Worm (Caenorhabditis elegans) whole organism, young adult: ENCODE measurements around the gene C36E8.6.

Source experiments
- B0019.2 ChIP-seq: fragments of 200-800 bp; sonication (Bioruptor generic); conservative IDR thresholded peaks from 2 replicates; pipeline ENCODE4 v1.3.6; 2022; ENCODE audit warnings: missing genetic modification reagents, missing genetic modification characterization, missing compliant biosample characterization
- B0261.1 ChIP-seq: sonication (generic microtip); optimal IDR thresholded peaks from 2 replicates; lab custom pipeline; 2016; ENCODE audit warnings: mild to moderate bottlenecking, missing genetic modification characterization, moderate library complexity, missing compliant biosample characterization
- C06A6.2 ChIP-seq: fragments of 200-800 bp; sonication (Bioruptor generic); conservative IDR thresholded peaks from 2 replicates; pipeline ENCODE4 v1.3.6; 2022; ENCODE audit warnings: missing genetic modification characterization, missing compliant biosample characterization
- F23B12.7 ChIP-seq: sonication (generic microtip); optimal IDR thresholded peaks from 2 replicates; lab custom pipeline; 2017; ENCODE audit warnings: missing genetic modification characterization, mild to moderate bottlenecking, missing compliant biosample characterization, antibody characterized with exemption, moderate library complexity; ENCODE audit not compliant: insufficient read depth
- F49E8.2 ChIP-seq: sonication (generic microtip); optimal IDR thresholded peaks from 3 replicates; lab custom pipeline; 2017; ENCODE audit warnings: missing genetic modification characterization, mild to moderate bottlenecking, missing compliant biosample characterization, antibody characterized with exemption, moderate library complexity; ENCODE audit not compliant: insufficient read depth
- F57A8.1 ChIP-seq: fragments of 200-800 bp; sonication (Bioruptor generic); optimal IDR thresholded peaks from 2 replicates; lab custom pipeline; 2018; ENCODE audit warnings: mild to moderate bottlenecking, missing genetic modification characterization, moderate library complexity, missing compliant biosample characterization
- K12H6.12 ChIP-seq: fragments of 200-800 bp; sonication (Bioruptor generic); optimal IDR thresholded peaks from 2 replicates; lab custom pipeline; 2018; ENCODE audit warnings: mild to moderate bottlenecking, missing genetic modification characterization, missing compliant biosample characterization
- Y53F4B.3 ChIP-seq: fragments of 200-800 bp; sonication (Bioruptor generic); IDR thresholded peaks from 2 replicates; pipeline ENCODE4 v1.3.6; 2022; ENCODE audit warnings: missing genetic modification reagents, missing genetic modification characterization, missing compliant biosample characterization
- Y56A3A.18 ChIP-seq: fragments of 200-800 bp; sonication (Bioruptor generic); IDR thresholded peaks from 2 replicates; pipeline ENCODE4 v1.3.6; 2022; ENCODE audit warnings: missing genetic modification reagents, missing genetic modification characterization, missing compliant biosample characterization
- akir-1 ChIP-seq: fragments of 200-800 bp; sonication (Bioruptor generic); optimal IDR thresholded peaks from 2 replicates; lab custom pipeline; 2018; ENCODE audit warnings: mild to moderate bottlenecking, missing genetic modification characterization, moderate library complexity, missing compliant biosample characterization
- ama-1 ChIP-seq, 3 experiments: fragments of 150-350 bp in 1 of 3; sonication (generic microtip) in 2 of 3; optimal IDR thresholded peaks; 2 replicates each; lab custom pipeline; 2014 to 2018; ENCODE audit warnings: missing biosample characterization in 2 of 3, missing genetic modification characterization in 2 of 3, missing genetic modification reagents in 2 of 3
- attf-5 ChIP-seq: fragments of 200-800 bp; sonication (Bioruptor generic); optimal IDR thresholded peaks from 2 replicates; lab custom pipeline; 2018; ENCODE audit warnings: mild to moderate bottlenecking, missing genetic modification characterization, missing compliant biosample characterization
- bed-2 ChIP-seq: fragments of 200-800 bp; sonication (Bioruptor generic); IDR thresholded peaks from 2 replicates; pipeline ENCODE4 v1.3.6; 2022; ENCODE audit warnings: missing genetic modification reagents, missing genetic modification characterization, missing compliant biosample characterization
- cebp-1 ChIP-seq, 2 experiments: fragments of 200-800 bp in 1 of 2; sonication (Bioruptor generic) in 1 of 2; sonication (generic microtip) in 1 of 2; IDR thresholded peaks in 1 of 2; optimal IDR thresholded peaks in 1 of 2; 2 replicates each; pipeline versions ENCODE4 v1.3.6 to Lab custom; 2017 to 2022; ENCODE audit warnings: missing compliant biosample characterization in 2 of 2, missing genetic modification characterization in 2 of 2, mild to moderate bottlenecking in 1 of 2, missing genetic modification reagents in 1 of 2, moderate library complexity in 1 of 2
- ceh-27 ChIP-seq: fragments of 200-800 bp; sonication (Bioruptor generic); optimal IDR thresholded peaks from 2 replicates; lab custom pipeline; 2018; ENCODE audit warnings: mild to moderate bottlenecking, missing genetic modification characterization, moderate library complexity, missing compliant biosample characterization
- ceh-79 ChIP-seq: sonication (generic microtip); optimal IDR thresholded peaks from 2 replicates; lab custom pipeline; 2017; ENCODE audit warnings: mild to moderate bottlenecking, missing genetic modification characterization, missing compliant biosample characterization
- chd-7 ChIP-seq: sonication (generic microtip); optimal IDR thresholded peaks from 2 replicates; lab custom pipeline; 2016; ENCODE audit warnings: mild to moderate bottlenecking, missing genetic modification characterization, moderate library complexity, missing compliant biosample characterization
- dox-1 ChIP-seq: fragments of 200-800 bp; sonication (Bioruptor generic); IDR thresholded peaks from 2 replicates; pipeline ENCODE4 v1.3.6; 2022; ENCODE audit warnings: missing genetic modification reagents, missing genetic modification characterization, missing compliant biosample characterization
- dpff-1 ChIP-seq: sonication (generic microtip); optimal IDR thresholded peaks from 2 replicates; lab custom pipeline; 2017; ENCODE audit warnings: mild to moderate bottlenecking, missing genetic modification characterization, missing compliant biosample characterization
- dpl-1 ChIP-seq: fragments of 150-350 bp; optimal IDR thresholded peaks from 2 replicates; lab custom pipeline; 2014; ENCODE audit warnings: missing biosample characterization, missing genetic modification reagents, missing genetic modification characterization
- him-1 ChIP-seq: sonication (generic microtip); optimal IDR thresholded peaks from 2 replicates; lab custom pipeline; 2016; ENCODE audit warnings: missing genotype, missing genetic modification reagents, missing genetic modification characterization, missing compliant biosample characterization
- hmg-1.2 ChIP-seq: fragments of 200-800 bp; sonication (Bioruptor generic); IDR thresholded peaks from 2 replicates; pipeline ENCODE4 v1.3.6; 2022; ENCODE audit warnings: missing genetic modification reagents, missing genetic modification characterization, missing compliant biosample characterization
- hmg-20 ChIP-seq: fragments of 200-800 bp; sonication (Bioruptor generic); IDR thresholded peaks from 2 replicates; pipeline ENCODE4 v1.3.6; 2022; ENCODE audit warnings: missing genetic modification reagents, missing genetic modification characterization, missing compliant biosample characterization
- hrde-1 ChIP-seq: sonication (generic microtip); optimal IDR thresholded peaks from 2 replicates; lab custom pipeline; 2016; ENCODE audit warnings: missing genetic modification characterization, mild to moderate bottlenecking, missing compliant biosample characterization, moderate library complexity, missing genotype, missing genetic modification reagents, borderline replicate concordance
- lin-35 ChIP-seq, 3 experiments: fragments of 150-350 bp in 2 of 3; sonication (generic microtip) in 1 of 3; optimal IDR thresholded peaks; 2 replicates each; lab custom pipeline; 2014 to 2018; ENCODE audit warnings: missing biosample characterization in 3 of 3, missing genetic modification characterization in 3 of 3, missing genetic modification reagents in 3 of 3
- lin-40 ChIP-seq: sonication (generic microtip); optimal IDR thresholded peaks from 2 replicates; lab custom pipeline; 2016; ENCODE audit warnings: missing genetic modification characterization, mild to moderate bottlenecking, missing compliant biosample characterization, missing genotype, missing genetic modification reagents
- lsl-1 ChIP-seq: fragments of 200-800 bp; sonication (Bioruptor generic); optimal IDR thresholded peaks from 2 replicates; lab custom pipeline; 2018; ENCODE audit warnings: mild to moderate bottlenecking, missing genetic modification characterization, moderate library complexity, missing compliant biosample characterization
- madf-10 ChIP-seq: sonication (generic microtip); optimal IDR thresholded peaks from 2 replicates; lab custom pipeline; 2016; ENCODE audit warnings: mild to moderate bottlenecking, missing genetic modification characterization, missing compliant biosample characterization
- madf-3 ChIP-seq: fragments of 200-800 bp; sonication (Bioruptor generic); IDR thresholded peaks from 2 replicates; pipeline ENCODE4 v1.3.6; 2022; ENCODE audit warnings: missing genetic modification reagents, missing genetic modification characterization, missing compliant biosample characterization
- madf-8 ChIP-seq: fragments of 200-800 bp; sonication (Bioruptor generic); conservative IDR thresholded peaks from 2 replicates; pipeline ENCODE4 v1.3.6; 2022; ENCODE audit warnings: missing genetic modification reagents, missing genetic modification characterization, missing compliant biosample characterization
- mxl-1 ChIP-seq: sonication (generic microtip); optimal IDR thresholded peaks from 2 replicates; lab custom pipeline; 2016; ENCODE audit warnings: missing genetic modification characterization, missing compliant biosample characterization
- nhr-27 ChIP-seq: fragments of 200-800 bp; sonication (Bioruptor generic); optimal IDR thresholded peaks from 2 replicates; lab custom pipeline; 2018; ENCODE audit warnings: mild to moderate bottlenecking, missing genetic modification characterization, moderate library complexity, missing compliant biosample characterization
- pha-4 ChIP-seq: fragments of 150-350 bp; sonication (generic microtip); optimal IDR thresholded peaks from 2 replicates; lab custom pipeline; 2014; ENCODE audit warnings: missing biosample characterization, missing genetic modification reagents, missing genetic modification characterization
- rcor-1 ChIP-seq: fragments of 200-800 bp; sonication (Bioruptor generic); IDR thresholded peaks from 2 replicates; pipeline ENCODE4 v1.3.6; 2022; ENCODE audit warnings: missing genetic modification reagents, missing genetic modification characterization, missing compliant biosample characterization
- rec-8 ChIP-seq, 2 experiments: sonication (generic microtip); optimal IDR thresholded peaks; 2 replicates each; lab custom pipeline; 2016; ENCODE audit warnings: mild to moderate bottlenecking in 2 of 2, missing genetic modification characterization in 2 of 2, missing genetic modification reagents in 2 of 2, missing genotype in 2 of 2, missing biosample characterization in 1 of 2, missing compliant biosample characterization in 1 of 2, moderate library complexity in 1 of 2
- repo-1 ChIP-seq: sonication (generic microtip); optimal IDR thresholded peaks from 2 replicates; lab custom pipeline; 2017; ENCODE audit warnings: mild to moderate bottlenecking, missing genetic modification characterization, missing compliant biosample characterization
- sea-2 ChIP-seq: fragments of 200-800 bp; sonication (Bioruptor generic); IDR thresholded peaks from 2 replicates; pipeline ENCODE4 v1.3.6; 2022; ENCODE audit warnings: missing genetic modification characterization, missing compliant biosample characterization
- snpc-1.3 ChIP-seq: sonication (generic microtip); optimal IDR thresholded peaks from 2 replicates; lab custom pipeline; 2017; ENCODE audit warnings: missing genetic modification characterization, mild to moderate bottlenecking, missing compliant biosample characterization, antibody characterized with exemption, moderate library complexity, missing genotype, missing genetic modification reagents; ENCODE audit not compliant: insufficient read depth
- snpc-3.4 ChIP-seq: sonication (generic microtip); optimal IDR thresholded peaks from 2 replicates; lab custom pipeline; 2017; ENCODE audit warnings: missing genetic modification characterization, mild to moderate bottlenecking, missing compliant biosample characterization, antibody characterized with exemption, moderate library complexity, missing genotype, missing genetic modification reagents
- somi-1 ChIP-seq: fragments of 200-800 bp; sonication (Bioruptor generic); optimal IDR thresholded peaks from 2 replicates; lab custom pipeline; 2018; ENCODE audit warnings: mild to moderate bottlenecking, missing genetic modification characterization, missing compliant biosample characterization
- zfh-2 ChIP-seq: fragments of 200-800 bp; sonication (Bioruptor generic); conservative IDR thresholded peaks from 2 replicates; pipeline ENCODE4 v1.3.6; 2022; ENCODE audit warnings: missing genetic modification reagents, missing genetic modification characterization, missing compliant biosample characterization
- ztf-18 ChIP-seq: sonication (generic microtip); optimal IDR thresholded peaks from 2 replicates; lab custom pipeline; 2016; ENCODE audit warnings: missing genotype, mild to moderate bottlenecking, missing genetic modification characterization, missing compliant biosample characterization
- ztf-26 ChIP-seq: sonication (generic microtip); optimal IDR thresholded peaks from 2 replicates; lab custom pipeline; 2017; ENCODE audit warnings: missing genetic modification characterization, missing compliant biosample characterization

The C36E8.6 gene

ce11 chrIII:4017527-4017926 is 29.7 kb downstream of the C36E8.6 start, which contains the start of gene tbb-2:
Gene tbb-2 (minus strand): TSS chrIII:4017627.
- TF ChIP-seq akir-1 (GFP tag; lab: Kevin White, UChicago) (no peak), ztf-26 (tag; lab: Kevin White, UChicago) (no peak), ama-1 (optimal IDR thresholded peaks at IDR 0.05; lab: Kevin White, UChicago) (no peak), ama-1 (GFP tag; optimal IDR thresholded peaks at IDR 0.05; lab: Kevin White, UChicago) (no peak), bed-2 (GFP tag; lab: Robert Waterston, UW) (no peak), madf-3 (0 out of 2 replicates have a peak, but pooled peaks have one; percentile 14)

ce11 chrIII:4018095-4018498 is 30.2 kb downstream of the C36E8.6 start:
- TF ChIP-seq zfh-2 (GFP tag; lab: Robert Waterston, UW), result peak; percentile 97
- peak; percentile 40; the same call in 1 of the 2 replicates for TF ChIP-seq C06A6.2
- peak; percentile 99 for TF ChIP-seq cebp-1 (GFP tag; IDR thresholded peaks at IDR 0.05; lab: Robert Waterston, UW)
- TF ChIP-seq cebp-1 (tag; optimal IDR thresholded peaks at IDR 0.05; lab: Kevin White, UChicago), result peak; percentile 100
- no peak for TF ChIP-seq F23B12.7
- TF ChIP-seq B0261.1, result no peak
- TF ChIP-seq pha-4, result no peak
- peak; percentile 30 for TF ChIP-seq hmg-1.2
- TF ChIP-seq chd-7 (tag; lab: Kevin White, UChicago), result no peak
- no peak for TF ChIP-seq Y53F4B.3 (GFP tag; lab: Robert Waterston, UW)
- peak; percentile 83 for TF ChIP-seq K12H6.12 (tag; lab: Kevin White, UChicago)
- no peak for TF ChIP-seq him-1
- TF ChIP-seq B0019.2, result no peak
- no peak for TF ChIP-seq dpff-1 (tag; lab: Kevin White, UChicago)
- TF ChIP-seq lin-40 (tag; lab: Kevin White, UChicago), result peak; percentile 11
- no peak for TF ChIP-seq ceh-79 (tag; lab: Kevin White, UChicago)
- no peak for TF ChIP-seq F57A8.1 (GFP tag; lab: Kevin White, UChicago)
- no peak for TF ChIP-seq snpc-3.4 (tag; lab: Kevin White, UChicago)
- TF ChIP-seq ama-1 (optimal IDR thresholded peaks at IDR 0.05; lab: Kevin White, UChicago), result peak; percentile 41
- no peak for TF ChIP-seq ama-1 (GFP tag; optimal IDR thresholded peaks at IDR 0.05; lab: Kevin White, UChicago)
- no peak for TF ChIP-seq lsl-1 (GFP tag; lab: Kevin White, UChicago)
- peak; percentile 43 for TF ChIP-seq somi-1 (GFP tag; lab: Kevin White, UChicago)
- no peak for TF ChIP-seq mxl-1
- TF ChIP-seq ztf-18 (tag; lab: Kevin White, UChicago), result peak; percentile 31
- TF ChIP-seq akir-1 (GFP tag; lab: Kevin White, UChicago), result no peak
- TF ChIP-seq madf-10 (tag; lab: Kevin White, UChicago), result peak; percentile 78
- peak in 1 of 3 experiments; percentile 55 for TF ChIP-seq lin-35 (GFP tag; optimal IDR thresholded peaks at IDR 0.05; lab: Kevin White, UChicago)
- TF ChIP-seq nhr-27 (tag; lab: Kevin White, UChicago), result peak; percentile 67
- no peak for TF ChIP-seq rec-8 (tag; optimal IDR thresholded peaks at IDR 0.05; lab: Kevin White, UChicago)
- TF ChIP-seq snpc-1.3 (tag; lab: Kevin White, UChicago), result no peak
- TF ChIP-seq hrde-1, result no peak
- TF ChIP-seq rcor-1, result 0 out of 2 replicates have a peak, but pooled peaks have one; percentile 12
- TF ChIP-seq Y56A3A.18 (GFP tag; lab: Robert Waterston, UW), result no peak
- peak; percentile 64 for TF ChIP-seq ceh-27 (GFP tag; lab: Kevin White, UChicago)
- TF ChIP-seq repo-1, result peak; percentile 8
- TF ChIP-seq sea-2 (GFP tag; lab: Robert Waterston, UW), result no peak
- peak; percentile 86 for TF ChIP-seq attf-5 (GFP tag; lab: Kevin White, UChicago)
- TF ChIP-seq dpl-1 (GFP tag; lab: Kevin White, UChicago), result no peak
- no peak for TF ChIP-seq F49E8.2
- TF ChIP-seq madf-8 (GFP tag; lab: Robert Waterston, UW), result no peak
- TF ChIP-seq dox-1 (GFP tag; lab: Robert Waterston, UW), result peak; percentile 51; the same call in 1 of the 2 replicates
- no peak for TF ChIP-seq hmg-20 (GFP tag; lab: Robert Waterston, UW)
